Fruit fly (Drosophila melanogaster) whole organism, pupa: ENCODE results near the gene Dcr-1.
A peak's percentile ranks its signal among the peaks of the same experiment; 100 is the strongest.

Source experiments
- CG10348 ChIP-seq: fragments of 200-800 bp; sonication (Bioruptor generic); IDR thresholded peaks from 2 replicates; pipeline ENCODE4 v1.3.6; 2022; ENCODE audit warnings: missing biosample characterization, missing genetic modification characterization
- CG12605 ChIP-seq: fragments of 200-800 bp; sonication (Bioruptor generic); IDR thresholded peaks from 2 replicates; pipeline ENCODE4 v1.3.6; 2022; ENCODE audit warnings: missing biosample characterization, missing genetic modification characterization
- CG13204 ChIP-seq: fragments of 200-800 bp; sonication (Bioruptor generic); optimal IDR thresholded peaks from 2 replicates; lab custom pipeline; 2018; ENCODE audit warnings: missing biosample characterization, mild to moderate bottlenecking, missing genetic modification characterization, moderate library complexity
- CG14655 ChIP-seq: fragments of 200-800 bp; sonication (Bioruptor generic); optimal IDR thresholded peaks from 3 replicates; lab custom pipeline; 2017; ENCODE audit warnings: mild to moderate bottlenecking, missing biosample characterization, missing genetic modification reagents, missing genetic modification characterization
- CG15710 ChIP-seq: fragments of 200-800 bp; sonication (Bioruptor generic); optimal IDR thresholded peaks from 2 replicates; lab custom pipeline; 2018; ENCODE audit warnings: missing biosample characterization, mild to moderate bottlenecking, missing genetic modification characterization, moderate library complexity
- CG17806 ChIP-seq: fragments of 200-800 bp; sonication (Bioruptor generic); optimal IDR thresholded peaks from 2 replicates; lab custom pipeline; 2018; ENCODE audit warnings: missing biosample characterization, mild to moderate bottlenecking, missing genetic modification characterization, moderate library complexity
- CG32121 ChIP-seq: fragments of 200-800 bp; sonication (Bioruptor generic); IDR thresholded peaks from 2 replicates; pipeline ENCODE4 v1.3.6; 2022; ENCODE audit warnings: missing biosample characterization, missing genetic modification characterization
- CG34367 ChIP-seq: fragments of 200-800 bp; sonication (Bioruptor generic); optimal IDR thresholded peaks from 2 replicates; lab custom pipeline; 2018; ENCODE audit warnings: missing biosample characterization, mild to moderate bottlenecking, missing genetic modification characterization
- CG4496 ChIP-seq: fragments of 200-800 bp; sonication (Bioruptor generic); IDR thresholded peaks from 3 replicates; pipeline ENCODE4 v1.3.6; 2022; ENCODE audit warnings: missing biosample characterization, missing genetic modification characterization
- CG8159 ChIP-seq: fragments of 200-800 bp; sonication (Bioruptor generic); optimal IDR thresholded peaks from 3 replicates; lab custom pipeline; 2018; ENCODE audit warnings: missing biosample characterization, mild to moderate bottlenecking, missing genetic modification characterization, moderate library complexity
- CG8301 ChIP-seq: fragments of 200-800 bp; sonication (Bioruptor generic); optimal IDR thresholded peaks from 2 replicates; lab custom pipeline; 2018; ENCODE audit warnings: missing biosample characterization, mild to moderate bottlenecking, missing genetic modification characterization
- CG9948 ChIP-seq: fragments of 200-800 bp; sonication (Bioruptor generic); optimal IDR thresholded peaks from 2 replicates; lab custom pipeline; 2018; ENCODE audit warnings: missing biosample characterization, mild to moderate bottlenecking, missing genetic modification characterization, moderate library complexity
- D1 ChIP-seq: fragments of 200-800 bp; sonication (Bioruptor generic); optimal IDR thresholded peaks from 2 replicates; lab custom pipeline; 2018; ENCODE audit warnings: missing biosample characterization, mild to moderate bottlenecking, missing genetic modification characterization, moderate library complexity
- EcR ChIP-seq: fragments of 200-800 bp; sonication (Bioruptor generic); optimal IDR thresholded peaks from 3 replicates; lab custom pipeline; 2019; ENCODE audit warnings: missing biosample characterization, missing genetic modification characterization, mild to moderate bottlenecking, moderate library complexity, missing genetic modification reagents
- Ets98B ChIP-seq: fragments of 200-800 bp; sonication (Bioruptor generic); IDR thresholded peaks from 2 replicates; pipeline ENCODE4 v1.3.6; 2022; ENCODE audit warnings: missing biosample characterization, missing genetic modification characterization
- Pif1A ChIP-seq: fragments of 200-800 bp; sonication (Bioruptor generic); optimal IDR thresholded peaks from 3 replicates; lab custom pipeline; 2016; ENCODE audit warnings: missing biosample characterization, missing genetic modification characterization
- Pif1B ChIP-seq: fragments of 200-800 bp; sonication (Bioruptor generic); optimal IDR thresholded peaks from 3 replicates; lab custom pipeline; 2016; ENCODE audit warnings: missing biosample characterization, missing genetic modification characterization
- Snoo ChIP-seq: fragments of 200-800 bp; sonication (Bioruptor generic); optimal IDR thresholded peaks from 3 replicates; lab custom pipeline; 2017; ENCODE audit warnings: missing biosample characterization, mild to moderate bottlenecking, missing genetic modification characterization, inconsistent platforms
- fd96Ca ChIP-seq: fragments of 200-800 bp; sonication (Bioruptor generic); IDR thresholded peaks from 3 replicates; pipeline ENCODE4 v1.3.6; 2022; ENCODE audit warnings: missing biosample characterization, missing genetic modification characterization
- gl ChIP-seq: fragments of 200-800 bp; sonication (Bioruptor generic); optimal IDR thresholded peaks from 2 replicates; lab custom pipeline; 2018; ENCODE audit warnings: missing biosample characterization, mild to moderate bottlenecking, missing genetic modification characterization
- rn ChIP-seq: fragments of 200-800 bp; sonication (Bioruptor generic); IDR thresholded peaks from 2 replicates; pipeline ENCODE4 v1.3.6; 2022; ENCODE audit warnings: missing biosample characterization, missing genetic modification characterization

Dcr-1 gene

DNA sequence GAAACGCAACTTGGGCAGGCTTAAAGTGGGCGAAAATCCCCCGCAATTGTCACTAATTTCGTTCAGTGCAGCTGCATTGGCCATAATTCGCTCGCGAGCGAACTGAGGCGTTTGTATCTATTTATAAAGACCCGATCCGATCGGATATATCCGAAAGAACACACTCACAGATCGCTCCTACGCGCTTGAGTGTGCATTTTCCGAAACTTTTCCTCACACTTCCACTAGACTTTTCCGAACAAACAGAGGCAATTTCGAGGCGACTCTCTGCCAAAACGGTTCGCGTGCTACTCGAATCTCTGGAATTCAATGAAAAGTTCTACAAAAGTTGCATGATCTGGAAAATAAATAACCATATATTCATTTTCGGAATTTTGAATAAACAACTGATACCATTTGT, 39.1 kb downstream of the Dcr-1 start, which contains the start of the genes CG6972 and CCAP:
CG6972 (plus strand) TSS at position 215 of the 400 bp plus-strand sequence.
CCAP (minus strand) TSS at position 292 of the 400 bp plus-strand sequence.
- TF ChIP-seq CG8159 (tag; lab: Kevin White, UChicago) (no peak), CG32121 (GFP tag; lab: Robert Waterston, UW) (0 out of 2 replicates have a peak, but pooled peaks have one; percentile 28)

DNA sequence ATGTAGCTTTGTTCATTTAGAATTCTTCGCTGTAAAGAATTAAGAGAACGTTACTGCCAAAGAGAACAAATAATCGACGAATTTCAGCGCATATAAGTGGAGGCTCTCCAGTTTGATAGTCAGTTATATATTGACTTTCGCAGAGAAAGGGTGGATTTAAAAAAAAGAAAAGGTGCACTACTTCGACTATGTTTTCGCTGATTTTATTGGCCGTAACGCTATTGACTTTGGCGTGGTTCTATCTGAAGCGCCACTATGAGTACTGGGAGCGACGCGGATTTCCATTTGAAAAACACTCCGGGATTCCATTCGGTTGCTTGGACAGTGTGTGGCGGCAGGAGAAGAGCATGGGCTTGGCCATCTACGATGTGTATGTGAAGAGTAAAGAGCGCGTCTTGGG, 42.7 kb downstream of the Dcr-1 start, which contains the start of gene Cyp6d4:
Cyp6d4 (plus strand) TSS at position 112 of the 400 bp plus-strand sequence.
- no peak for TF ChIP-seq EcR (GFP tag; lab: Kevin White, UChicago)

DNA sequence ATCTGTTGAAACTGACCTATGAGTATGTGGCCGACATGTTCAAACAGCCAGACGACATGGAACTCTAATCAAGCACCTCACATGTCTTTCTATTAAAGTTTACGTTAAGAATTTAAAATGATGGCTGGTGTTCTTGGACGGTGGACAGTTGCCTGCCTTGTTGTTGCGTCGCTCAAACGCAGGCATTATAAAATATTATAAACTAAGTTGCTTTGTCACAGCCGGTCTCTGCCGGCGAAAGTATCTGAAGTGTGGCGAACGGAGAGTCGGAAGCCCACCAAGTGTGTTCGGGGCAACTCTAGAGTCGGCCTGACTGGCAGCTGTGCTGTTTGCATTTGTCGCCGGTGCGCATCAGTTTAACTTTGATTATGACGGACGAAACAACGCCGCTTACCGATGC, 46.2 kb downstream of the Dcr-1 start, which contains the start of gene cd:
cd (plus strand) TSS at position 301 of the 400 bp plus-strand sequence.
- TF ChIP-seq D1 (tag; lab: Kevin White, UChicago) (no peak), fd96Ca (GFP tag; lab: Robert Waterston, UW) (no peak), CG13204 (no peak), Snoo (tag; lab: Kevin White, UChicago) (no peak), CG32121 (GFP tag; lab: Robert Waterston, UW) (no peak), rn (GFP tag; lab: Robert Waterston, UW) (no peak), Pif1B (GFP tag; lab: Kevin White, UChicago) (no peak), CG14655 (GFP tag; lab: Kevin White, UChicago) (no peak), CG4496 (GFP tag; lab: Robert Waterston, UW) (no peak), CG9948 (tag; lab: Kevin White, UChicago) (no peak), gl (tag; lab: Kevin White, UChicago) (no peak), CG34367 (tag; lab: Kevin White, UChicago) (no peak), CG15710 (tag; lab: Kevin White, UChicago) (no peak), CG8301 (no peak)

DNA sequence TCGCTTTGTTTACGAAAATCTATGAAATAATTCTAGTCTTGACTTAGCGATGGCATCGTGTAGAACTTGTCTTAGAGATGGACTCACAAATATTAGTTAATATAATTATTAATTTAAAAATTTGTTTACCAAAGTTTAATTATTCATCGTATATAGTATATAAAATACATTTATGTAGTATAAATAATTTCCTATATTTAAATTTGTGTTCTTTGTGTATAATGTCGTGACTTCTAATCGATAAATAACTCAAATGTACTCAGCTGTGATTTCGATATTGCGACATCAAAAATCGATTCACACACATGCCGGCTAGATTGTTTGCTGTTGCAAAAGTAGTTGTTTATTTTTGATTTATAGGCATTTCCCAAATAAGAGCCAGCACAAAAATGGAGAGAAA, 50.6 kb downstream of the Dcr-1 start, which contains the start of the genes wfs1 and Nup133:
wfs1 (minus strand) TSS at position 70 of the 400 bp plus-strand sequence.
Nup133 (plus strand) TSS at position 297 of the 400 bp plus-strand sequence.
- TF ChIP-seq rn (GFP tag; lab: Robert Waterston, UW) (no peak), Snoo (tag; lab: Kevin White, UChicago) (no peak), CG13204 (no peak), Ets98B (GFP tag; lab: Robert Waterston, UW) (0 out of 2 replicates have a peak, but pooled peaks have one; percentile 10), CG34367 (tag; lab: Kevin White, UChicago) (peak; percentile 41), CG32121 (GFP tag; lab: Robert Waterston, UW) (peak; percentile 54), CG8159 (tag; lab: Kevin White, UChicago) (peak; percentile 74), CG17806 (no peak), fd96Ca (GFP tag; lab: Robert Waterston, UW) (no peak), CG12605 (GFP tag; lab: Robert Waterston, UW) (no peak), CG15710 (tag; lab: Kevin White, UChicago) (peak; percentile 75)

DNA sequence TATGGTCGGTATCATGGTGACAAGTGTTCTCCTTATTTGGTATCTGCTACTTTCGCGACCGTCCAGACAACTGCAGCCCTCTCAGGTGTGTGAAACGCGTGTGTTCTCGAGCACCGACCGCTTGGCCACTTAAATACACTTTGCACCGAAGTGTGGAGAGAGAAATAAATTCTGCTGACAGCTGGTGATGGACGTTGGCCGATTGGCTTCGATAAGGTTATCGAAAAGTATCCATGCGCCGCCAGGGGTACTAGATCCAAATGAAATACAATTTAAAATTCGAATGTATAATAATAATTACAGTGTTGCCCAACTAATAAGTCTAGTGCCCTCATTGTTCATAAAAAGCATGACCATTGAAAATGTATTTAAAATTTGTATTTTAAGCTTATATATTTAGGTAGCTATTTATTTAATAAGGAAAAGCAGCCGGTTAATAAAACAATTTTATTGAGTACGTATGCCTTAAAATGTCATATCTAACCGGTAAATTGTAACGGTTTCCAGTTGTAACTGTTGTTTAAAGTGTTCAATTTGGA, 54.5 kb downstream of the Dcr-1 start, which contains the start of the genes Gclm and CG17625:
Gclm (minus strand) TSS at position 175 of the 539 bp plus-strand sequence.
CG17625 (plus strand) TSS at position 514 of the 539 bp plus-strand sequence.
- TF ChIP-seq CG10348 (GFP tag; lab: Robert Waterston, UW), result no peak
- TF ChIP-seq CG8301, result peak; percentile 19
- peak; percentile 2 for TF ChIP-seq CG34367 (tag; lab: Kevin White, UChicago)
- no peak for TF ChIP-seq D1 (tag; lab: Kevin White, UChicago)
- peak; percentile 1 for TF ChIP-seq CG17806
- TF ChIP-seq Pif1B (GFP tag; lab: Kevin White, UChicago), result no peak
- peak; percentile 26 for TF ChIP-seq CG8159 (tag; lab: Kevin White, UChicago)
- no peak for TF ChIP-seq rn (GFP tag; lab: Robert Waterston, UW)
- TF ChIP-seq CG12605 (GFP tag; lab: Robert Waterston, UW), result peak; percentile 71
- TF ChIP-seq CG9948 (tag; lab: Kevin White, UChicago), result peak; percentile 1
- no peak for TF ChIP-seq Pif1A
- TF ChIP-seq Ets98B (GFP tag; lab: Robert Waterston, UW), result peak; percentile 45; the same call in 1 of the 2 replicates
- peak; percentile 20; the same call in 1 of the 3 replicates for TF ChIP-seq CG4496 (GFP tag; lab: Robert Waterston, UW)
- no peak for TF ChIP-seq CG13204
- TF ChIP-seq CG14655 (GFP tag; lab: Kevin White, UChicago), result no peak
- peak; percentile 32 for TF ChIP-seq CG15710 (tag; lab: Kevin White, UChicago)
- peak; percentile 49; the same call in 1 of the 2 replicates for TF ChIP-seq CG32121 (GFP tag; lab: Robert Waterston, UW)
- no peak for TF ChIP-seq EcR (GFP tag; lab: Kevin White, UChicago)
- TF ChIP-seq gl (tag; lab: Kevin White, UChicago), result peak; percentile 55
- TF ChIP-seq Snoo (tag; lab: Kevin White, UChicago), result peak; percentile 52
- 0 out of 3 replicates have a peak, but pooled peaks have one; percentile 58 for TF ChIP-seq fd96Ca (GFP tag; lab: Robert Waterston, UW)

DNA sequence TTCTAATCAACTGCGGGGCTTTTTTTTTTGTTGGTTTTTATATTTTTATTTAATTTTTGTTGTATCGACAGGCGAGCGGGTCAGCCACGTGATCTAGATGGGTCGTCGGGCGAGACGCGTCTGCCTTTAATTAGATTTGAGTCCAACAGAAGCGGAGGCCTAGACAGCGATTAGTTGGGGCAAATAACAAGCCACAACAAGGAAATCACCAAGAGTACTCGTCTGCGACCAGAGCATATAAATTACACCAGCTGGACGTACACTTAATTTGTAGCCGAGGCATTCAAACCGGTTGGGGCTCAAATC, 56.0 kb downstream of the Dcr-1 start:
- no peak for TF ChIP-seq Snoo (tag; lab: Kevin White, UChicago)
- no peak for TF ChIP-seq CG13204
- no peak for TF ChIP-seq CG8301
- TF ChIP-seq CG4496 (GFP tag; lab: Robert Waterston, UW), result no peak
- TF ChIP-seq CG12605 (GFP tag; lab: Robert Waterston, UW), result no peak
- TF ChIP-seq Pif1B (GFP tag; lab: Kevin White, UChicago), result no peak
- TF ChIP-seq CG10348 (GFP tag; lab: Robert Waterston, UW), result no peak
- TF ChIP-seq CG8159 (tag; lab: Kevin White, UChicago), result no peak
- TF ChIP-seq CG14655 (GFP tag; lab: Kevin White, UChicago), result no peak
- TF ChIP-seq CG34367 (tag; lab: Kevin White, UChicago), result no peak
- TF ChIP-seq Pif1A, result no peak
- TF ChIP-seq CG32121 (GFP tag; lab: Robert Waterston, UW), result no peak
- TF ChIP-seq Ets98B (GFP tag; lab: Robert Waterston, UW), result no peak
- no peak for TF ChIP-seq CG9948 (tag; lab: Kevin White, UChicago)
- TF ChIP-seq D1 (tag; lab: Kevin White, UChicago), result no peak
- TF ChIP-seq CG15710 (tag; lab: Kevin White, UChicago), result no peak
- no peak for TF ChIP-seq CG17806
- TF ChIP-seq gl (tag; lab: Kevin White, UChicago), result no peak
- TF ChIP-seq, all 21 proteins: peak for 0
